Fruit fly (Drosophila melanogaster) Kc167 (cell line): Measurements from ENCODE around the gene RpS10a.

ENCODE experiments used
- Myc ChIP-seq: fragments of >200 bp; optimal IDR thresholded peaks from 2 replicates; lab custom pipeline; 2017; ENCODE audit warnings: missing external identifiers
- Sin3A ChIP-seq: fragments of >200 bp; optimal IDR thresholded peaks from 2 replicates; lab custom pipeline; 2018; ENCODE audit warnings: missing external identifiers
- h ChIP-seq: fragments of >200 bp; optimal IDR thresholded peaks from 3 replicates; lab custom pipeline; 2018; ENCODE audit warnings: missing external identifiers
- insv ChIP-seq: fragments of >200 bp; optimal IDR thresholded peaks from 3 replicates; lab custom pipeline; 2018; ENCODE audit warnings: missing external identifiers
- psq ChIP-seq: fragments of >200 bp; optimal IDR thresholded peaks from 2 replicates; lab custom pipeline; 2017; ENCODE audit warnings: missing external identifiers
- ttk ChIP-seq: sonication (Bioruptor generic); optimal IDR thresholded peaks from 2 replicates; lab custom pipeline; 2017; ENCODE audit warnings: missing external identifiers

DNA sequence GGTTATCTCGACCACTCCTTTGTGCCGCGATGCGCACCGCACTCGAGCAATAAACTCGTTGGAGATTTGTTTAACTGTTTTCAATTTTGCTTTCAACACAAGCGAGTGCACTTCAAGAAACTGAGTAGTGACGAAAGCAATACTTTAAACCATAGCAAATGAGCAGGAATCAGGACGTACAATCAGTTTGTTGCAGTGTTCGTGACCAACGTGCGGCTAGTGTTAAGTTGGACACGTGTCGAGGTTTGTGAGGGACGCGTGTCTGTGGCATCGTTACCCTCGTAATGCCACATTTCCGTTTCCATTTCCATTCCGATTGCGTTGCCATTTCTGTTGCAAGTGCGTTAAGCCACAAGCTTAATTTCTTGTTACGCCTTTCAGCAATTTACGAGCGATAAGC is 36.1 kb upstream of the RpS10a start:
- no peak for TF ChIP-seq h (lab: Kevin White, UChicago)
- no peak for TF ChIP-seq psq (lab: Kevin White, UChicago)
- TF ChIP-seq Sin3A (lab: Kevin White, UChicago), result no peak
- no peak for TF ChIP-seq insv
- TF ChIP-seq ttk, result no peak
- TF ChIP-seq Myc (lab: Kevin White, UChicago), result no peak
